Fruit fly (Drosophila melanogaster) whole organism, embryonic: Measurements from ENCODE around the gene dec.

Experiments used
- Adf1 ChIP-seq: fragments of 200-800 bp; sonication (Bioruptor generic); IDR thresholded peaks from 2 replicates; pipeline ENCODE4 v1.3.6; 2022; ENCODE audit warnings: missing biosample characterization, missing genetic modification characterization
- Atf-2 ChIP-seq: fragments of 200-800 bp; sonication (Bioruptor generic); optimal IDR thresholded peaks from 2 replicates; lab custom pipeline; 2016; ENCODE audit warnings: missing biosample characterization, missing genetic modification characterization
- CG10147 ChIP-seq: fragments of 200-800 bp; sonication (Bioruptor generic); optimal IDR thresholded peaks from 2 replicates; lab custom pipeline; 2019; ENCODE audit warnings: missing biosample characterization, mild to moderate bottlenecking, missing genetic modification characterization, moderate library complexity
- CG10462 ChIP-seq: fragments of 200-800 bp; sonication (Bioruptor generic); optimal IDR thresholded peaks from 2 replicates; lab custom pipeline; 2016; ENCODE audit warnings: missing biosample characterization, missing genetic modification characterization
- CG11504 ChIP-seq: fragments of 200-800 bp; sonication (Bioruptor generic); optimal IDR thresholded peaks from 3 replicates; lab custom pipeline; 2019; ENCODE audit warnings: missing biosample characterization, mild to moderate bottlenecking, missing genetic modification characterization, moderate library complexity
- CG15514 ChIP-seq: fragments of 200-800 bp; sonication (Bioruptor generic); optimal IDR thresholded peaks from 3 replicates; lab custom pipeline; 2017; ENCODE audit warnings: missing biosample characterization, missing genetic modification characterization, mild to moderate bottlenecking, moderate library complexity, missing genetic modification reagents
- CG16815 ChIP-seq: fragments of 200-800 bp; sonication (Bioruptor generic); optimal IDR thresholded peaks from 3 replicates; lab custom pipeline; 2017; ENCODE audit warnings: missing biosample characterization, mild to moderate bottlenecking, missing genetic modification characterization
- CG17328 ChIP-seq: fragments of 200-800 bp; sonication (Bioruptor generic); IDR thresholded peaks from 2 replicates; pipeline ENCODE4 v1.3.6; 2022; ENCODE audit warnings: missing biosample characterization, missing genetic modification characterization
- CG17802 ChIP-seq: fragments of 200-800 bp; sonication (Bioruptor generic); optimal IDR thresholded peaks from 2 replicates; lab custom pipeline; 2018; ENCODE audit warnings: missing biosample characterization, mild to moderate bottlenecking, missing genetic modification characterization, moderate library complexity
- CG18476 ChIP-seq: fragments of 200-800 bp; sonication (Bioruptor generic); optimal IDR thresholded peaks from 2 replicates; lab custom pipeline; 2016; ENCODE audit warnings: missing biosample characterization, mild to moderate bottlenecking, missing genetic modification characterization
- CG3065 ChIP-seq: fragments of 200-800 bp; sonication (Bioruptor generic); optimal IDR thresholded peaks from 2 replicates; lab custom pipeline; 2016; ENCODE audit warnings: missing biosample characterization, missing genetic modification characterization
- CG31224 ChIP-seq: fragments of 200-800 bp; sonication (Bioruptor generic); IDR thresholded peaks from 2 replicates; pipeline ENCODE4 v1.3.6; 2022; ENCODE audit warnings: missing biosample characterization, missing genetic modification characterization
- CG31441 ChIP-seq: fragments of 200-800 bp; sonication (Bioruptor generic); IDR thresholded peaks from 2 replicates; pipeline ENCODE4 v1.3.6; 2022; ENCODE audit warnings: missing biosample characterization, missing genetic modification characterization
- CG32532 ChIP-seq: fragments of 200-800 bp; sonication (Bioruptor generic); IDR thresholded peaks from 2 replicates; pipeline ENCODE4 v1.3.6; 2022; ENCODE audit warnings: missing biosample characterization, missing genetic modification characterization
- CG3726 ChIP-seq: fragments of 200-800 bp; sonication (Bioruptor generic); IDR thresholded peaks from 3 replicates; pipeline ENCODE4, ENCODE4 v1.3.6; 2022; ENCODE audit warnings: missing biosample characterization, missing genetic modification characterization
- CG42726 ChIP-seq: fragments of 200-800 bp; sonication (Bioruptor generic); IDR thresholded peaks from 2 replicates; pipeline ENCODE4 v1.3.6; 2022; ENCODE audit warnings: missing biosample characterization, missing genetic modification characterization; ENCODE audit not compliant: partially characterized antibody
- CG4424 ChIP-seq: fragments of 200-800 bp; sonication (Bioruptor generic); optimal IDR thresholded peaks from 3 replicates; lab custom pipeline; 2016; ENCODE audit warnings: missing biosample characterization, missing genetic modification characterization
- CG6272 ChIP-seq: fragments of 200-800 bp; sonication (Bioruptor generic); IDR thresholded peaks from 2 replicates; pipeline ENCODE4 v1.3.6; 2022; ENCODE audit warnings: missing biosample characterization, missing genetic modification characterization
- CG6683 ChIP-seq: fragments of 200-800 bp; sonication (Bioruptor generic); optimal IDR thresholded peaks from 2 replicates; lab custom pipeline; 2017; ENCODE audit warnings: missing biosample characterization, mild to moderate bottlenecking, missing genetic modification characterization, missing genetic modification reagents
- CG7556 ChIP-seq: fragments of 200-800 bp; sonication (Bioruptor generic); optimal IDR thresholded peaks from 2 replicates; lab custom pipeline; 2017; ENCODE audit warnings: missing biosample characterization, mild to moderate bottlenecking, missing genetic modification characterization
- CG8765 ChIP-seq: fragments of 200-800 bp; sonication (Bioruptor generic); IDR thresholded peaks from 2 replicates; pipeline ENCODE4 v1.3.6; 2022; ENCODE audit warnings: missing biosample characterization, missing genetic modification characterization
- CG9609 ChIP-seq: fragments of 200-800 bp; sonication (Bioruptor generic); optimal IDR thresholded peaks from 3 replicates; lab custom pipeline; 2016; ENCODE audit warnings: missing biosample characterization, missing genetic modification characterization
- E2f1 ChIP-seq: fragments of 200-800 bp; sonication (Bioruptor generic); IDR thresholded peaks from 2 replicates; pipeline ENCODE4 v1.3.6; 2022; ENCODE audit warnings: missing biosample characterization, missing genetic modification characterization
- Hand ChIP-seq: fragments of 200-800 bp; sonication (Bioruptor generic); optimal IDR thresholded peaks from 2 replicates; lab custom pipeline; 2017; ENCODE audit warnings: mild to moderate bottlenecking, missing biosample characterization, missing genetic modification reagents, missing genetic modification characterization
- Hr39 ChIP-seq: fragments of >200 bp; optimal IDR thresholded peaks from 2 replicates; lab custom pipeline; 2017
- Max ChIP-seq: fragments of 200-800 bp; sonication (Bioruptor generic); optimal IDR thresholded peaks from 2 replicates; lab custom pipeline; 2016; ENCODE audit warnings: missing biosample characterization, mild to moderate bottlenecking, missing genetic modification characterization
- Med ChIP-seq: fragments of 200-800 bp; sonication (Bioruptor generic); peaks from one replicate; lab custom pipeline; 2016; ENCODE audit warnings: missing biosample characterization, missing genetic modification characterization, mild to moderate bottlenecking, inconsistent platforms, moderate library complexity
- Myb ChIP-seq: fragments of 200-800 bp; sonication (Bioruptor generic); optimal IDR thresholded peaks from 2 replicates; lab custom pipeline; 2016; ENCODE audit warnings: missing biosample characterization, missing genetic modification characterization
- Opbp ChIP-seq: fragments of 200-800 bp; sonication (Bioruptor generic); IDR thresholded peaks from 3 replicates; pipeline ENCODE4 v1.3.6; 2022; ENCODE audit warnings: missing biosample characterization, missing genetic modification characterization; ENCODE audit not compliant: partially characterized antibody
- Taf1 ChIP-seq: fragments of 200-800 bp; sonication (Bioruptor generic); IDR thresholded peaks from 2 replicates; pipeline ENCODE4 v1.3.6; 2022; ENCODE audit warnings: missing biosample characterization, missing genetic modification characterization
- Tbp ChIP-seq: fragments of >200 bp; optimal IDR thresholded peaks from 2 replicates; lab custom pipeline; 2018; ENCODE audit warnings: missing biosample characterization, missing genetic modification characterization
- aop ChIP-seq: fragments of 200-800 bp; sonication (Bioruptor generic); IDR thresholded peaks from 2 replicates; pipeline ENCODE4 v1.3.6; 2022; ENCODE audit warnings: missing biosample characterization, missing genetic modification characterization
- dimm ChIP-seq: fragments of 200-800 bp; sonication (Bioruptor generic); IDR thresholded peaks from 2 replicates; pipeline ENCODE4 v1.3.6; 2022; ENCODE audit warnings: missing biosample characterization, missing genetic modification characterization
- dmrt11E ChIP-seq: fragments of 200-800 bp; sonication (Bioruptor generic); optimal IDR thresholded peaks from 3 replicates; lab custom pipeline; 2018; ENCODE audit warnings: missing biosample characterization, mild to moderate bottlenecking, missing genetic modification characterization, moderate library complexity
- fu2 ChIP-seq: fragments of 200-800 bp; sonication (Bioruptor generic); optimal IDR thresholded peaks from 2 replicates; lab custom pipeline; 2016; ENCODE audit warnings: missing biosample characterization, missing genetic modification characterization
- gce ChIP-seq: fragments of 200-800 bp; sonication (Bioruptor generic); IDR thresholded peaks from 3 replicates; pipeline ENCODE4 v1.3.6; 2022; ENCODE audit warnings: missing biosample characterization, missing genetic modification characterization
- h ChIP-seq: fragments of >200 bp; optimal IDR thresholded peaks from 2 replicates; lab custom pipeline; 2017
- hb ChIP-seq: fragments of 200-800 bp; sonication (Bioruptor generic); IDR thresholded peaks from 3 replicates; pipeline ENCODE4 v1.3.6; 2022; ENCODE audit warnings: missing biosample characterization, missing genetic modification characterization; ENCODE audit not compliant: partially characterized antibody
- hkb ChIP-seq, 2 experiments: fragments of 200-800 bp in 1 of 2; fragments of >200 bp in 1 of 2; sonication (Bioruptor generic) in 1 of 2; IDR thresholded peaks in 1 of 2; optimal IDR thresholded peaks in 1 of 2; 2 replicates each; pipeline versions ENCODE4 v1.3.6 to Lab custom; 2017 to 2022; ENCODE audit warnings: missing biosample characterization in 1 of 2, missing genetic modification characterization in 1 of 2
- inv ChIP-seq: fragments of 200-800 bp; sonication (Bioruptor generic); IDR thresholded peaks from 2 replicates; pipeline ENCODE4 v1.3.6; 2022; ENCODE audit warnings: missing biosample characterization, missing genetic modification characterization; ENCODE audit not compliant: partially characterized antibody
- kah ChIP-seq: fragments of 200-800 bp; sonication (Bioruptor generic); optimal IDR thresholded peaks from 2 replicates; lab custom pipeline; 2018; ENCODE audit warnings: missing biosample characterization, mild to moderate bottlenecking, missing genetic modification characterization
- ken ChIP-seq: fragments of 200-800 bp; sonication (Bioruptor generic); IDR thresholded peaks from 3 replicates; pipeline ENCODE4 v1.3.6; 2022; ENCODE audit warnings: missing biosample characterization, missing genetic modification characterization
- lola ChIP-seq, 3 experiments: fragments of >200 bp in 2 of 3; fragments of 200-800 bp in 1 of 3; sonication (Bioruptor generic) in 1 of 3; optimal IDR thresholded peaks; 2 replicates each; lab custom pipeline; 2017 to 2019; ENCODE audit warnings: missing biosample characterization in 3 of 3, missing genetic modification characterization in 3 of 3, mild to moderate bottlenecking in 1 of 3, moderate library complexity in 1 of 3
- mirr ChIP-seq: fragments of 200-800 bp; sonication (Bioruptor generic); optimal IDR thresholded peaks from 3 replicates; lab custom pipeline; 2018; ENCODE audit warnings: missing biosample characterization, mild to moderate bottlenecking, missing genetic modification characterization
- nmo ChIP-seq: fragments of 200-800 bp; sonication (Bioruptor generic); optimal IDR thresholded peaks from 2 replicates; lab custom pipeline; 2018; ENCODE audit warnings: missing biosample characterization, mild to moderate bottlenecking, missing genetic modification characterization, moderate library complexity
- oc ChIP-seq: fragments of 200-800 bp; sonication (Bioruptor generic); optimal IDR thresholded peaks from 2 replicates; lab custom pipeline; 2018; ENCODE audit warnings: missing biosample characterization, mild to moderate bottlenecking, missing genetic modification characterization, moderate library complexity
- pnt ChIP-seq: fragments of 200-800 bp; sonication (Bioruptor generic); optimal IDR thresholded peaks from 3 replicates; lab custom pipeline; 2016; ENCODE audit warnings: missing biosample characterization, missing genetic modification characterization
- ttk ChIP-seq: fragments of 200-800 bp; sonication (Bioruptor generic); IDR thresholded peaks from 2 replicates; pipeline ENCODE4 v2.1.2; 2022; ENCODE audit warnings: missing biosample characterization, missing genetic modification characterization
- vfl ChIP-seq: fragments of 200-800 bp; sonication (Bioruptor generic); optimal IDR thresholded peaks from 2 replicates; lab custom pipeline; 2016; ENCODE audit warnings: missing biosample characterization, missing genetic modification characterization
- z ChIP-seq: fragments of 200-800 bp; sonication (Bioruptor generic); IDR thresholded peaks from 3 replicates; pipeline ENCODE4 v1.3.6; 2022; ENCODE audit warnings: missing biosample characterization, missing genetic modification characterization

dec gene

dm6 chrX:7888386-7889024, 15.5 kb upstream of the dec start, which contains the start of gene Acat1 (continued):
- TF ChIP-seq CG8765 (GFP tag; lab: Robert Waterston, UW): no peak
- TF ChIP-seq gce (GFP tag; lab: Robert Waterston, UW): no peak
- no peak for TF ChIP-seq Adf1 (GFP tag; lab: Robert Waterston, UW)
- peak; percentile 66 for TF ChIP-seq CG15514 (GFP tag; lab: Kevin White, UChicago)
- TF ChIP-seq Atf-2 (GFP tag; lab: Kevin White, UChicago): peak; percentile 34
- no peak for TF ChIP-seq vfl (GFP tag; lab: Kevin White, UChicago)
- TF ChIP-seq CG3065 (GFP tag; lab: Kevin White, UChicago): no peak
- TF ChIP-seq mirr (GFP tag; lab: Kevin White, UChicago): no peak
- peak; percentile 11 for TF ChIP-seq CG16815
- peak; percentile 88 for TF ChIP-seq Myb
- TF ChIP-seq CG32532 (GFP tag; lab: Robert Waterston, UW): peak; percentile 72
- peak; percentile 25 for TF ChIP-seq fu2
- TF ChIP-seq Max: peak; percentile 54
- TF ChIP-seq Opbp (GFP tag; lab: Robert Waterston, UW): peak; percentile 20; the same call in 1 of the 3 replicates
- TF ChIP-seq pnt (GFP tag; lab: Kevin White, UChicago): peak; percentile 1
- TF ChIP-seq ken (GFP tag; lab: Robert Waterston, UW): peak; percentile 76; the same call in 1 of the 3 replicates
- peak; percentile 43 for TF ChIP-seq kah (GFP tag; lab: Kevin White, UChicago)
- peak; percentile 64 for TF ChIP-seq CG18476 (GFP tag; lab: Kevin White, UChicago)
- peak; percentile 25; the same call in 1 of the 2 replicates for TF ChIP-seq inv (GFP tag; lab: Robert Waterston, UW)
- peak; percentile 51 for TF ChIP-seq dmrt11E (tag; lab: Kevin White, UChicago)
- TF ChIP-seq hkb (optimal IDR thresholded peaks at IDR 0.05; lab: Kevin White, UChicago): no peak
- peak; percentile 80 for TF ChIP-seq hkb (GFP tag; IDR thresholded peaks at IDR 0.05; lab: Robert Waterston, UW)
- peak; percentile 34 for TF ChIP-seq CG9609
- TF ChIP-seq CG17328: peak; percentile 62
- no peak for TF ChIP-seq Hr39 (lab: Kevin White, UChicago)
- TF ChIP-seq CG17802: no peak
- TF ChIP-seq CG6272 (GFP tag; lab: Robert Waterston, UW): no peak
- no peak for TF ChIP-seq CG10147
- peak; percentile 23 for TF ChIP-seq CG10462
- peak; percentile 52 for TF ChIP-seq CG4424 (GFP tag; lab: Kevin White, UChicago)
- TF ChIP-seq nmo (GFP tag; lab: Kevin White, UChicago): peak; percentile 66
- TF ChIP-seq CG6683 (GFP tag; lab: Kevin White, UChicago): no peak
- TF ChIP-seq h (lab: Kevin White, UChicago): no peak
- TF ChIP-seq hb: no peak
- TF ChIP-seq ttk: peak; percentile 24; the same call in 1 of the 2 replicates
- TF ChIP-seq aop (GFP tag; lab: Robert Waterston, UW): no peak
- no peak for TF ChIP-seq CG42726 (GFP tag; lab: Robert Waterston, UW)
- no peak for TF ChIP-seq CG3726 (GFP tag; lab: Robert Waterston, UW)
- TF ChIP-seq Hand: no peak
- no peak for TF ChIP-seq Tbp (GFP tag; lab: Kevin White, UChicago)
- peak; percentile 22; the same call in 1 of the 2 replicates for TF ChIP-seq E2f1 (GFP tag; lab: Robert Waterston, UW)
- no peak for TF ChIP-seq dimm (GFP tag; lab: Robert Waterston, UW)
- peak in 1 of 3 experiments; percentile 30 for TF ChIP-seq lola (GFP tag; optimal IDR thresholded peaks at IDR 0.05; lab: Kevin White, UChicago)
- no peak for TF ChIP-seq oc (tag; lab: Kevin White, UChicago)
- TF ChIP-seq Med (GFP tag; lab: Kevin White, UChicago): peak; percentile 94
- 0 out of 2 replicates have a peak, but pooled peaks have one; percentile 30 for TF ChIP-seq CG31224
- TF ChIP-seq z (GFP tag; lab: Robert Waterston, UW): no peak
- no peak for TF ChIP-seq Taf1
- no peak for TF ChIP-seq CG11504 (tag; lab: Kevin White, UChicago)
- 0 out of 2 replicates have a peak, but pooled peaks have one; percentile 40 for TF ChIP-seq CG31441
- TF ChIP-seq CG7556 (GFP tag; lab: Kevin White, UChicago): peak; percentile 58
